Fruit fly (Drosophila melanogaster) whole organism, prepupa: Measurements from ENCODE around the gene Txl.

Source experiments
- CG10669 ChIP-seq: fragments of 200-800 bp; sonication (Bioruptor generic); optimal IDR thresholded peaks from 3 replicates; lab custom pipeline; 2018; ENCODE audit warnings: missing biosample characterization, mild to moderate bottlenecking, missing genetic modification characterization, moderate library complexity
- CG34406 ChIP-seq: fragments of 200-800 bp; sonication (Bioruptor generic); optimal IDR thresholded peaks from 3 replicates; lab custom pipeline; 2016; ENCODE audit warnings: missing biosample characterization, missing genetic modification characterization
- Eip75B ChIP-seq: fragments of 200-800 bp; sonication (Bioruptor generic); optimal IDR thresholded peaks from 3 replicates; lab custom pipeline; 2016; ENCODE audit warnings: missing biosample characterization, missing genetic modification characterization
- Ets21C ChIP-seq: fragments of 200-800 bp; sonication (Bioruptor generic); optimal IDR thresholded peaks from 3 replicates; lab custom pipeline; 2016; ENCODE audit warnings: missing biosample characterization, missing genetic modification characterization
- Gug ChIP-seq: fragments of 200-800 bp; sonication (Bioruptor generic); IDR thresholded peaks from 2 replicates; pipeline ENCODE4 v1.3.6; 2022; ENCODE audit warnings: missing biosample characterization, missing genetic modification characterization
- Smox ChIP-seq: fragments of 200-800 bp; sonication (Bioruptor generic); optimal IDR thresholded peaks from 3 replicates; lab custom pipeline; 2016; ENCODE audit warnings: missing biosample characterization, missing genetic modification characterization
- achi ChIP-seq: fragments of 200-800 bp; sonication (Bioruptor generic); optimal IDR thresholded peaks from 3 replicates; lab custom pipeline; 2016; ENCODE audit warnings: missing biosample characterization, missing genetic modification characterization
- acj6 ChIP-seq: fragments of 200-800 bp; sonication (Bioruptor generic); optimal IDR thresholded peaks from 3 replicates; lab custom pipeline; 2016; ENCODE audit warnings: missing biosample characterization, missing genetic modification characterization
- eg ChIP-seq: fragments of 200-800 bp; sonication (Bioruptor generic); IDR thresholded peaks from 3 replicates; pipeline ENCODE4 v1.3.6; 2022; ENCODE audit warnings: missing biosample characterization, missing genetic modification characterization
- net ChIP-seq: fragments of 200-800 bp; sonication (Bioruptor generic); optimal IDR thresholded peaks from 3 replicates; lab custom pipeline; 2016; ENCODE audit warnings: missing biosample characterization, missing genetic modification characterization

- TF ChIP-seq Smox (GFP tag; lab: Kevin White, UChicago) (no peak), Gug (GFP tag; lab: Robert Waterston, UW) (no peak), Eip75B (GFP tag; lab: Kevin White, UChicago) (no peak), CG10669 (GFP tag; lab: Kevin White, UChicago) (no peak), net (no peak), CG34406 (GFP tag; lab: Kevin White, UChicago) (no peak), Ets21C (GFP tag; lab: Kevin White, UChicago) (no peak), eg (GFP tag; lab: Robert Waterston, UW) (no peak), acj6 (GFP tag; lab: Kevin White, UChicago) (no peak), achi (GFP tag; lab: Kevin White, UChicago) (no peak)
Observed at dm6 chr3L:5765844-5766200, at the start of gene Txl.
